Fruit fly (Drosophila melanogaster): ENCODE measurements around the gene CG10317.
A peak's percentile ranks its signal among the peaks of the same experiment; 100 is the strongest.

Gene CG10317

DNA sequence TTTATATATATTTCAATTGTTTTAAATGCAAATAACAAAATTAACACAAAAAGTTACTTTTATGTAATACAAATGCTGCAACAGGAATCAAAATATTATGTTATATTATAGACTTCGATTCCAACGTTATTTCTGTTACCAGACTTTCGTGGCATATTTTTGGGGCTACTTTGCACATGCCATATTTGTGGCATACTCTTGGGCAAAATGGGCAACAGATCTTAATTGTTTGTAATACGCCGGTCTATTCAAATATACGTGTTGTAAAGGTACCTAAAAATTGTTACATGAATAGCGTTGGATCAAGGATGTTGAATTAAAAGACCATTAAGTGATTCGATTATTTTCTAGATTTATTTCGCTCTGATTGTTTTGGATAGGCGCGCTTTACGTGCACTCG is 3.8 kb upstream of the CG10317 start:
- no peak for TF ChIP-seq Pif1A (GFP tag; optimal IDR thresholded peaks at IDR 0.05)
- TF ChIP-seq D1 (tag; optimal IDR thresholded peaks at IDR 0.05), result peak; percentile 47

DNA sequence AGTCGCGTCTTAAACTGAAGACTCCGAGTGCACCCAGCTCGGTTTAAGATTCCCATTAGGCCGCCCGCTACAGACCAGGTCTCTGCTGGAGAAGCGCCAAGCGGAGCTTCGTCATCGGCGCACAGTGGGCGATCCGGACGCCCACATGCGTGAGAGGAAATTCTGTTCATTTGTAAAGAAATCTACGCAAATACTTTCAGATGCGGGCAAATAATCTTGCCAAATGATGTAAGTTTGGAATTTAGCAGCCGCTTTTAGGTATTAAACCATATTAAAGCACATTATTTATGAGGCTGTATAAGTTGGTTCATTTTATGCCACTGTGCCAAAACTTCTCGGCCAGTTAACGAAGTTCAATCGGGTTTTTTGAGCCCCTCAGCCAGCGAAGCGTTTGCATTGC is 2.0 kb downstream of the CG10317 start, which contains the start of gene js:
js (minus strand) TSS at position 19 of the 400 bp plus-strand sequence.
- TF ChIP-seq D1 (tag; optimal IDR thresholded peaks at IDR 0.05), result no peak
- peak; percentile 76 for TF ChIP-seq Pif1A (GFP tag; optimal IDR thresholded peaks at IDR 0.05)
- TF ChIP-seq CG10348 (GFP tag; IDR thresholded peaks at IDR 0.05), result peak; percentile 53
- peak; percentile 81 for TF ChIP-seq CG8301 (tag; optimal IDR thresholded peaks at IDR 0.05)
- TF ChIP-seq CG4496 (GFP tag; IDR thresholded peaks at IDR 0.05), result peak; percentile 70; the same call in 2 of the 3 replicates
- peak; percentile 49 for TF ChIP-seq Pif1B (GFP tag; optimal IDR thresholded peaks at IDR 0.05)
- TF ChIP-seq CG32121 (GFP tag; IDR thresholded peaks at IDR 0.05), result peak; percentile 63
- TF ChIP-seq gl (tag; optimal IDR thresholded peaks at IDR 0.05), result no peak
- 0 out of 2 replicates have a peak, but pooled peaks have one; percentile 10 for TF ChIP-seq CG12605 (GFP tag; IDR thresholded peaks at IDR 0.05)
- TF ChIP-seq CG15710 (tag; optimal IDR thresholded peaks at IDR 0.05), result no peak

DNA sequence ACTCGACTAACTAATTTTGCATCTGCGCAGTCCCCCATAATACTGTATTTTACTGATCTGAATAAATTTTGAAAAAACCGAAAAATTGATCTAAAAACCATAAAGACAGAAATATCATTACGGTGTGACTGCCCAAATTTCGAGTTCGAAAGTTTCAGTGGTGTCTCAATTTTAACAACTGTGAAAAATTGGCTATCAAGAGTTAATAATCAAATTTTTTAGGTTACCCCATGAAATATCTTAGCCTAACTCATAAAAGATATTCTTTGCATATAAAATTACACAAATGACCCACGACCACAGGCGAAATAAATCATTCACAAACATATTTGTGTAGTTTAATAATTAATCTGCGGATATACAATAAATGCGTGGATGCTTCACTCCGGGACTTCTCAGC is 10.3 kb downstream of the CG10317 start, which contains the start of gene CG42446:
CG42446 (minus strand) TSS at position 101 of the 400 bp plus-strand sequence.
- TF ChIP-seq Ets98B (GFP tag; IDR thresholded peaks at IDR 0.05) (no peak), CG4496 (GFP tag; IDR thresholded peaks at IDR 0.05) (no peak), Pif1A (GFP tag; optimal IDR thresholded peaks at IDR 0.05) (no peak), CG17806 (tag; optimal IDR thresholded peaks at IDR 0.05) (no peak), CG9948 (tag; optimal IDR thresholded peaks at IDR 0.05) (no peak), CG34367 (tag; optimal IDR thresholded peaks at IDR 0.05) (no peak), CG12605 (GFP tag; IDR thresholded peaks at IDR 0.05) (no peak), EcR (GFP tag; optimal IDR thresholded peaks at IDR 0.05) (no peak), Snoo (tag; optimal IDR thresholded peaks at IDR 0.05) (no peak)

DNA sequence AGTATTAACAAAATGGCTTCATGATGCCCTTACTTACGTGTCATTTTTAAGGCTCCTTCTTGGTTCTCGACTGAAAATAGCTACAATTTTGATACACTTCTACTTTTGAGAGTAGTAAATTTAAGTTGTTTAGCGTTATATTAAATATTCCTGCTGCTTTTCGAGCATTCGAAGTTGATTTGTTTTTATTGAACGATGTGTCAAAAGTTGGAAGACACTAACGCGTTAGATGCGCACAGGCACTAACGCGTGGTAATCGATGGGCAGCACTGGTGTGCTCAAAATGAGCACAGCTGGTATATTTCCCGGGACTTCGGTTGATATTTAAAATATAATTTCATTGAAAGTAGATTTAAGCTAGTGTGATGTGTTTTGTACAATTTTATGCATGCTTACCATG is 11.2 kb downstream of the CG10317 start, which contains the start of gene CG17931:
CG17931 (minus strand) TSS at position 369 of the 400 bp plus-strand sequence.
- TF ChIP-seq CG34367 (tag; optimal IDR thresholded peaks at IDR 0.05) (no peak), CG12605 (GFP tag; IDR thresholded peaks at IDR 0.05) (no peak), D1 (tag; optimal IDR thresholded peaks at IDR 0.05) (peak; percentile 14), CG10348 (GFP tag; IDR thresholded peaks at IDR 0.05) (no peak), Pif1B (GFP tag; optimal IDR thresholded peaks at IDR 0.05) (no peak)

DNA sequence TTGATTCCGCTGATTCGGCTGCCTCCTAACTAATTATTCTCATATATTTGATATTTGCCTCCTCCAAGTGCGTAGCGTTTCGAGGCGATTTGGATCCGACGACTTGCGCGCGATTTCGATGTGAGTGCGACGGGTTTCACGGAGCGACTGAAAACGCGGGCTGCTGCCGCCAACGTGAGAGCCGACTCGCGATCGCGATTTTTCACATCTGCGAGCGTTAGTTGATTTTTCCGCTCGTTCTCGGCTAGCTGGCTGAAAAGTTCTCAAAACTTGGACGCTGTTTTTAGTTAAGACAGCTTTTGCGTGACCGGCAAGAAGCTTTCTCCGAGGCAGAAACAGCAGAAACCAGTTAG is 13.5 kb downstream of the CG10317 start, which contains the start of gene CG10311:
CG10311 (minus strand) TSS at position 153 of the 353 bp plus-strand sequence.
- no peak for TF ChIP-seq gl (tag; optimal IDR thresholded peaks at IDR 0.05)
- TF ChIP-seq Ets98B (GFP tag; IDR thresholded peaks at IDR 0.05), result peak; percentile 33; the same call in 1 of the 2 replicates
- peak; percentile 24; the same call in 1 of the 2 replicates for TF ChIP-seq CG32121 (GFP tag; IDR thresholded peaks at IDR 0.05)
- TF ChIP-seq CG8159 (tag; optimal IDR thresholded peaks at IDR 0.05), result no peak
- 0 out of 3 replicates have a peak, but pooled peaks have one; percentile 22 for TF ChIP-seq fd96Ca (GFP tag; IDR thresholded peaks at IDR 0.05)

DNA sequence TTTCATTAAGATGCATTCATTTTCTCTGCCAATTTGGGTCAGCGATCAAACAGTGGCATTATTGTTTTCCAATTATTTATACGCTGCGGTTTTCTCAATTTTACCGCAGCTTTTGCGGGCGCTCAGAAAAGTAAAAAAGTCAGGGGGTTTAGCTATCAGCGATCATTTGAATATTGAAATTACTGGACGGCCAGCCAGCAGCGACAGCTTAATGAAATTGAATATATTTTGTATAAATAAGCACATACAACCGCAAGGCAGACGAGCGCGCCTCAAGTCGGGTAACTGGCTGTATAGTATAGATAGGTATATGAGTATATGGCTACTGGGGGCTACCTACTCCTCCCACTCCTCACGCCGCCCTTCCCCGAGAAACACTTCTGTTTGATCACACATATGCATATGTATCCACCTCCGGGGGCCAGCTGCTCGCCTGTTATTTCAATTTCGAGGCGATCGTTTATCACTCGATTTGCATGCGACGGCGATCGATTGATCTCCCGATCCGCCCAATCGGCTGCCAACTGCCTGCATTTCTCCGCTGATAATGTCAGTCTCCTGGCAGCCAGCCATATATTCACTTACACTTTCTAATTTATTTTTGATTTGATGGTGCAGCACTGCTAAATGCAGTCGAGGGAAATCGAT is 14.0 kb downstream of the CG10317 start:
- TF ChIP-seq D1 (tag; optimal IDR thresholded peaks at IDR 0.05), result no peak
- TF ChIP-seq CG8301 (tag; optimal IDR thresholded peaks at IDR 0.05), result no peak
- no peak for TF ChIP-seq CG10348 (GFP tag; IDR thresholded peaks at IDR 0.05)
- TF ChIP-seq Snoo (tag; optimal IDR thresholded peaks at IDR 0.05), result no peak

DNA sequence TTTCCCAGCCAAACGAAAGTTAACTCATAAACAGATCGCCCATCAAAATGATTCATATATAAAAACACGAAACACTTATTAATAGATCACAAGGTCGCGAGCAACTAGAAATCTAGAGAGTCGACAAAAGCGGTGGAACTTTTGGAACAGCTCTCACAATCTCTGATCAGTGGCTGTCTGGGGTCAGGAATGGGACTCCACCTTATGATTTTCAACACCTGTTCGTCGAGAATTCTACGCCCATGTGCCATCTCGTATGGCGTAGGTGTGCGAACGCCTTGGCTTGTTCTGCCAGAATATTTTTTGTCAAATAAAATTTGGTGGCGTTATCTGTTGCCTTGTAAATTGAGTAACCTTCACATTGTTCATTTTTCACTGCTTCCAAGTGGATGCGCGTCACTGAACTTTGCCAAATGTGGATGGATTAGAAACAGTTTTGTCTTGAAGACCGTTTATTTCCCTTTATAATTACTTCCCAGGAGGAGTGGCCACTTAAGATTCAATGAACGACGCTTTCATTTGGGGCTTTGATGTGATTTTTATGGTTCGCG is 14.9 kb downstream of the CG10317 start:
- no peak for TF ChIP-seq CG10348 (GFP tag; IDR thresholded peaks at IDR 0.05)
- TF ChIP-seq CG17806 (tag; optimal IDR thresholded peaks at IDR 0.05), result no peak
- TF ChIP-seq CG13204 (GFP tag; optimal IDR thresholded peaks at IDR 0.05), result no peak
- TF ChIP-seq Pif1A (GFP tag; optimal IDR thresholded peaks at IDR 0.05), result no peak
- no peak for TF ChIP-seq Snoo (tag; optimal IDR thresholded peaks at IDR 0.05)
- no peak for TF ChIP-seq Ets98B (GFP tag; IDR thresholded peaks at IDR 0.05)
- no peak for TF ChIP-seq CG8301 (tag; optimal IDR thresholded peaks at IDR 0.05)
- TF ChIP-seq EcR (GFP tag; optimal IDR thresholded peaks at IDR 0.05), result no peak
- TF ChIP-seq CG15710 (tag; optimal IDR thresholded peaks at IDR 0.05), result no peak
- no peak for TF ChIP-seq rn (GFP tag; IDR thresholded peaks at IDR 0.05)
- no peak for TF ChIP-seq CG14655 (GFP tag; optimal IDR thresholded peaks at IDR 0.05)
- no peak for TF ChIP-seq CG8159 (tag; optimal IDR thresholded peaks at IDR 0.05)
- TF ChIP-seq gl (tag; optimal IDR thresholded peaks at IDR 0.05), result no peak
- no peak for TF ChIP-seq fd96Ca (GFP tag; IDR thresholded peaks at IDR 0.05)
- no peak for TF ChIP-seq CG12605 (GFP tag; IDR thresholded peaks at IDR 0.05)
- TF ChIP-seq Pif1B (GFP tag; optimal IDR thresholded peaks at IDR 0.05), result no peak

Data from whole organism, pupa.